Worm (Caenorhabditis elegans): ENCODE results near the gene fipr-17.
A peak's percentile ranks its signal among the peaks of the same experiment; 100 is the strongest.

fipr-17 gene

DNA sequence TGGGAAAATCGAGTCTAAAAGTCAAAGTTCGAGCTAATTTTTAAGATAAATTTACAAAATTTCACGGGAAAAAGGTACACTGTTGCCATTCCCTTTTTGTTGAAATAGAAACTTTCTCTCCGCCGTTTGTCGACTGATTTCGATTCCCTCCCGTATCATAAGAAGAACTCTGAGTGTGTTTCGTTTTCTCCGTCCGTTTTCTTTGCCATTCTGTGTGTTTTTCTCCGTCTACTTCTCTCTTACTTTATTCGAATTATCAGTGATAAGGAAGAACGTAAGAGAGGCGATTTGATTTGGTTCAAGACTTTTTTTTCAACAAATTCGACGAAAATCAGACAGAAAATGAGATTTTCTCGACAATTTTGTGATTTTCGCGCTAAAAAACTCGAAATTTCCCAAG, 39.1 kb upstream of the fipr-17 start:
- no peak for TF ChIP-seq Y22D7AL.16 (tag; optimal IDR thresholded peaks at IDR 0.05)
- no peak for TF ChIP-seq ttx-3 (tag; optimal IDR thresholded peaks at IDR 0.05)
- TF ChIP-seq unc-42 (tag; optimal IDR thresholded peaks at IDR 0.05), result no peak
- TF ChIP-seq pag-3 (tag; optimal IDR thresholded peaks at IDR 0.05; ENCODE audit: borderline replicate concordance), result no peak
- no peak for TF ChIP-seq ceh-6 (GFP tag; optimal IDR thresholded peaks at IDR 0.05)
- no peak for TF ChIP-seq K09A11.1 (tag; optimal IDR thresholded peaks at IDR 0.05; ENCODE audit: insufficient read depth)
- TF ChIP-seq ets-4 (tag; optimal IDR thresholded peaks at IDR 0.05), result no peak
- no peak for TF ChIP-seq syd-9 (tag; optimal IDR thresholded peaks at IDR 0.05)
- TF ChIP-seq zip-5 (tag; optimal IDR thresholded peaks at IDR 0.05), result no peak
- TF ChIP-seq fkh-6 (tag; optimal IDR thresholded peaks at IDR 0.05), result no peak
- no peak for TF ChIP-seq ceh-22 (tag; optimal IDR thresholded peaks at IDR 0.05)

DNA sequence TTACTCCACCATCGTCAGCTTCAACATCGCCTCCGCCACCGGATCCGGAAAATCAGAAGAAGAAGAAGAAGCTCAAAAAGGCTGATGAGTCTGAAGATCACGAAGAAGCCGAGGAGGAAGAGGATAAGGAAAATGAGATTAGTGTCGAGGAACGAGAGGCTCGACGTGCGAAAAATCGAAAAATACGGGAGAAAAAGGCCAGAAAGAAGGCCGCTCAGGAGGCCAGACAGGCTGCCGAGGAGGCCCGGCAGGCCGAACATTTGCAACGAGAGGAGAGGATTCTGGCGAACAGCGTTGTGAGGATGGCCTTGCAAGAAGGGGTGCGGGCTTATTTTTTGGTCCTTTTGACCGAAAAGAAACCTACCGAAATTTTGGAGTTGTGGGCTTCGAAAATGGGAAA, 37.8 kb upstream of the fipr-17 start:
- TF ChIP-seq zip-5 (tag; optimal IDR thresholded peaks at IDR 0.05) (no peak), sdc-2 (tag; optimal IDR thresholded peaks at IDR 0.05) (no peak), pat-9 (tag; optimal IDR thresholded peaks at IDR 0.05) (no peak), ama-1 (optimal IDR thresholded peaks at IDR 0.05) (no peak), dve-1 (tag; optimal IDR thresholded peaks at IDR 0.05) (no peak), hlh-8 (tag; optimal IDR thresholded peaks at IDR 0.05) (no peak), unc-55 (GFP tag; optimal IDR thresholded peaks at IDR 0.05) (no peak), F13H6.1 (tag; optimal IDR thresholded peaks at IDR 0.05) (no peak), ceh-30 (tag; optimal IDR thresholded peaks at IDR 0.05) (no peak), hlh-15 (tag; optimal IDR thresholded peaks at IDR 0.05) (no peak), nfya-1 (tag; optimal IDR thresholded peaks at IDR 0.05) (no peak), madf-2 (tag; optimal IDR thresholded peaks at IDR 0.05) (no peak), ceh-2 (tag; optimal IDR thresholded peaks at IDR 0.05) (no peak), ets-4 (tag; optimal IDR thresholded peaks at IDR 0.05) (no peak), elt-2 (tag; optimal IDR thresholded peaks at IDR 0.05) (no peak), ceh-34 (tag; optimal IDR thresholded peaks at IDR 0.05) (no peak), dmd-4 (tag; optimal IDR thresholded peaks at IDR 0.05; ENCODE audit: borderline replicate concordance) (no peak), eyg-1 (tag; optimal IDR thresholded peaks at IDR 0.05) (no peak)

- TF ChIP-seq ceh-2 (tag; optimal IDR thresholded peaks at IDR 0.05) (no peak), K02D7.2 (tag; optimal IDR thresholded peaks at IDR 0.05) (no peak), unc-42 (tag; optimal IDR thresholded peaks at IDR 0.05) (no peak)
Observed at ce11 chrIII:11040606-11041005, 33.2 kb upstream of the fipr-17 start.

- TF ChIP-seq unc-42 (tag; optimal IDR thresholded peaks at IDR 0.05) (peak; percentile 26), ceh-22 (tag; optimal IDR thresholded peaks at IDR 0.05) (no peak), dve-1 (tag; optimal IDR thresholded peaks at IDR 0.05) (no peak), syd-9 (tag; optimal IDR thresholded peaks at IDR 0.05) (no peak), fax-1 (tag; optimal IDR thresholded peaks at IDR 0.05) (no peak), pax-1 (tag; optimal IDR thresholded peaks at IDR 0.05) (no peak), npax-4 (tag; optimal IDR thresholded peaks at IDR 0.05) (no peak), C08G9.2 (tag; optimal IDR thresholded peaks at IDR 0.05) (no peak), pat-9 (tag; optimal IDR thresholded peaks at IDR 0.05) (no peak), T23F11.4 (GFP tag; optimal IDR thresholded peaks at IDR 0.05) (no peak), ceh-2 (tag; optimal IDR thresholded peaks at IDR 0.05) (no peak), pag-3 (tag; optimal IDR thresholded peaks at IDR 0.05; ENCODE audit: borderline replicate concordance) (no peak), ceh-19 (GFP tag; optimal IDR thresholded peaks at IDR 0.05) (no peak), ttx-3 (tag; optimal IDR thresholded peaks at IDR 0.05) (no peak), nfya-1 (tag; optimal IDR thresholded peaks at IDR 0.05) (peak; percentile 30), mec-3 (tag; optimal IDR thresholded peaks at IDR 0.05; ENCODE audit: borderline replicate concordance) (no peak), tbx-2 (tag; optimal IDR thresholded peaks at IDR 0.05) (peak; percentile 25), ceh-31 (tag; optimal IDR thresholded peaks at IDR 0.05) (peak; percentile 5), K02D7.2 (tag; optimal IDR thresholded peaks at IDR 0.05) (no peak)
Observed at ce11 chrIII:11039250-11039649, 31.8 kb upstream of the fipr-17 start.

Measured in whole organism, late embryonic.